Fruit fly (Drosophila melanogaster): Measurements from ENCODE around the gene 5-HT2B.

The 5-HT2B gene

DNA sequence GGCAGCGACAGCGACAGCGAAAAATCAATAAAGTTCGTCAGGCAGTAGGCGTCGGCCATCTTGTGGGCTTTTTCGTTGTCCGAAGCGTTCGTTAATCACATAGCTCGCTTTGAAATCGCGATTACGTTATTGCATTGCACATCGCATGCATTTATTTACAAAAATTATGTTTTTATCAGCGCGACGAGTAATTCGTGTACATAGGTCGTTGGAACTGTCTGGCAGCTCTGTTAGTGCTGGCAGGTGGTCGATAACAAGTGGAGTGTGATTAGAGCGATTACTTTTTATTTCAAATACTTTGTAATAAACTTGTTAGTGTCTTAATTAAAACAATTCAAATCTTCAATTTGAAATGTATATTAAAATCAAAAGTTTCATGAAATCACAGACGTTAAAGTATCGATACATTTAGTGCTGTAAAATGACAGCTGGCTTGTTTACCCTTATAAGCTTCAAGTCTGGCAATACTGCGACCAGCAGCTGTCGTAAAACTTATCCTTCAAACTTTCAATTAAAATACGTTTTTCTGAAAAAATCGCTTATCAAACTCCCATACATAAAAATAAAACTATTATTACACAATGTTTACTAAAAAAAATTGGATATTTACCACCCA lies 85.8 kb downstream of the 5-HT2B start, which contains the start of gene CG8032:
TSS of gene CG8032 (plus strand) at position 448 of the 616 bp plus-strand sequence.
- TF ChIP-seq ttk (optimal IDR thresholded peaks at IDR 0.05) (no peak), psq (optimal IDR thresholded peaks at IDR 0.05) (no peak), Sin3A (optimal IDR thresholded peaks at IDR 0.05) (no peak), Myc (optimal IDR thresholded peaks at IDR 0.05) (no peak), insv (optimal IDR thresholded peaks at IDR 0.05) (no peak), h (optimal IDR thresholded peaks at IDR 0.05) (no peak)

DNA sequence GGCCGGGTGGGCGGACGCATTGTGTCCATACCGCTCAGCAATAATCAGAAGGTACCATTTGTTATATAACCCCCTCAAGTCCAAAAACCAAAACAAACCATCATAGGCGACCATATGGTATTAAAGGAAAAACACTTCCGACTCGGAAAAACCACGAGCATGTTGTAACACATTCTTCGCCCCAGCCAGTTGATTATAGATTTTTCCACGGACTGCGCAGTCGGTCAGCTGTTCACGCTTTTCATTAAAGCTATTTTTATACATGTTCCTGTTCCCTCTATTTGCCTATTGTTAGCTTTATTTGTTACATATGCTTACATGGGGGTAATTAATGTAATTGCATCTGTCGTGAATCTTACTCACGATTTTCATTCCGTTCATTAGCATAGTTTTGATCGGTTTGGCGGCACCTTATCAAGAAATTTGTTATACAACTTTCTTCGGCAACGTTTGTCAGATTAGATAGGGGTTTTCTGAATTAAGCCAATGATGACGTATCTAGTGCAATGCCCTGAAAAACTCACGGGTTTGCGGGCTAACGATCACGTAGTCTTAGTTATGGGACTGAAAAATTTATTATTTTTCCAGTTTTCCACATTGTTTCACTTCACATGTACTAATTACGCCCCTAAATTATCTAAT lies 86.8 kb downstream of the 5-HT2B start:
- TF ChIP-seq h (optimal IDR thresholded peaks at IDR 0.05), result no peak
- no peak for TF ChIP-seq Sin3A (optimal IDR thresholded peaks at IDR 0.05)
- no peak for TF ChIP-seq insv (optimal IDR thresholded peaks at IDR 0.05)
- TF ChIP-seq psq (optimal IDR thresholded peaks at IDR 0.05), result no peak

DNA sequence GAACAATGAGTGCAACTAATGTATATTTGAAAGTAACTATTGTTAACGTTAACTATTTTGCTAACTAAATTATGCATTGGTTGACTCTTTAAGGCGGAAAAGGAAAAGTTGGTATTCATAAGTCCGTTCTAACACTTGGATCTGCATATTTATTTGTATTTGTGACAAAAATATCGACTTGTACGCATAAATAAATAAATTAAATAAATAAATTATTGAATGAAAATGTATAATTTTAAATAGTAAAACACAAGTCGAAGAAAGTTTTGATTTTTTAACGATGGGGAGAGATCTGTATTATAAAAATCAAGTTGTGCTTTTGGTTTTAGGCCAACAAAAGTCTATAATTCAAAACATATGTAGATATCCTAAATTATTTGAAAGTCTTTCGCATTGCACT lies 89.6 kb downstream of the 5-HT2B start, which contains the start of gene CG8036:
TSS of gene CG8036 (plus strand) at position 301 of the 400 bp plus-strand sequence.
- TF ChIP-seq insv (optimal IDR thresholded peaks at IDR 0.05) (no peak), psq (optimal IDR thresholded peaks at IDR 0.05) (no peak), h (optimal IDR thresholded peaks at IDR 0.05) (no peak), Myc (optimal IDR thresholded peaks at IDR 0.05) (no peak), Sin3A (optimal IDR thresholded peaks at IDR 0.05) (no peak), ttk (optimal IDR thresholded peaks at IDR 0.05) (no peak)

DNA sequence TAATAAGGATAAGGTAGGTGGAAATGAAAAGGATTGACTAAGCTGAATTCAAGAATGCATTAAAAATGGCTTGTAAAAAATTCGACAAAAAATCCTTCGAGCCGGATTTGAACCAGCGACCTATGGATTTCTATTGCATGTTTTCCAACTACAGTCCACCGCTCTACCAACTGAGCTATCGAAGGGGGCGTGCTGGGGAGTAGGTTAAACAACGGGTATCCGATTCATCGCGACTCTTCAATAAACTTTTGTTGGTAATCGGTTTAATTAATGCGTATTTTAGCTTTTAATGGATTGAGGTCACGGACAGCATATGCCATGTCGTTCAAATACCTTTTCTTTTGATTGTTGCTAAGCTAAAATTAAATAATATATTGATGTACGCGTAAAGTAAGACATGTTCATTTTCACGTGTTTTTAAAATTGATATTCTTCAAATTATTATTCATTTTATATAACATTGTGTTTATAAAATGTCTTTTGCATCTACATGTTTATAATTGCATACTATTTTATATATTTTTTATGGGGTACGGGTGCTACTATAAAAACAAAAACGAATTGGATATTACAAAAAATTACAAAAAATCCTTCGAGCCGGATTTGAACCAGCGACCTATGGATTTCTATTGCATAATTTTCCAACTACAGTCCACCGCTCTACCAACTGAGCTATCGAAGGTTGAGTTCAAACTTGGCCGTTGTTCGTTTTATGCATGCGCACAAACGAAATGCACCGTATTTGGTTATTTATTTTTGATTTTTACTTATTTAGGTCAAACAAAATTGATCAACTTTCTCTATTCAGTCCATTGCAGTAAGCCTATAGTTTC lies 90.2 kb downstream of the 5-HT2B start:
- TF ChIP-seq ttk (optimal IDR thresholded peaks at IDR 0.05), result no peak

DNA sequence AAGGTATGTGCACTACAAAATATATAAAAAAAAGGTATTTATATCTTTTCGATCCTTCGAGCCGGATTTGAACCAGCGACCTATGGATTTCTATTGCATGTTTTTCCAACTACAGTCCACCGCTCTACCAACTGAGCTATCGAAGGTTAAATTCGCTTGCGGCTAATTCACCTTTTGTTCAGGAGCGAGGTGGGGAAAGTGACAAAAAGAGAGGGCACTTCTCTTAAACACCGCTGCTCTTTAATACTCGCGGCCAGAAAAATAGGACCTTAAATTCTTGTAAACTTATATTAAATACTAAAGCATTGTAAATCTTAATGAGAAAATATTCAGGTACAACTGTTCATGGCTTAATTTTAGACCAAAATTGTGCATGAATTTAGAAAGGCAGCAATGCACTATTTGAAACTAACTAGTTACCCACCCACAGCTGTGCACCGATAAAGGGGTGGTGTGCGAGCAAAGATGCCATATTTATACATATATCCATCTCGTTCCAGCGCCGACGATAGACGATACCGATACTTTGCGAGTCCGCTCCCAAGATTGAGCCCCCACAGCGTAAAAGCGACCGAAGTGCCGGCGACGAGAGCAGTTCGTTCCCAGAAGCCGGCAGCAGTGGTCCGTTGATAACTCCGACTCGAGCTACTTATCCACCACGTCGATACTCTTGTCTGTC lies 91.2 kb downstream of the 5-HT2B start:
- no peak for TF ChIP-seq insv (optimal IDR thresholded peaks at IDR 0.05)
- TF ChIP-seq h (optimal IDR thresholded peaks at IDR 0.05), result no peak
- TF ChIP-seq psq (optimal IDR thresholded peaks at IDR 0.05), result no peak
- TF ChIP-seq Sin3A (optimal IDR thresholded peaks at IDR 0.05), result no peak
- TF ChIP-seq ttk (optimal IDR thresholded peaks at IDR 0.05), result no peak
- TF ChIP-seq Myc (optimal IDR thresholded peaks at IDR 0.05), result no peak

DNA sequence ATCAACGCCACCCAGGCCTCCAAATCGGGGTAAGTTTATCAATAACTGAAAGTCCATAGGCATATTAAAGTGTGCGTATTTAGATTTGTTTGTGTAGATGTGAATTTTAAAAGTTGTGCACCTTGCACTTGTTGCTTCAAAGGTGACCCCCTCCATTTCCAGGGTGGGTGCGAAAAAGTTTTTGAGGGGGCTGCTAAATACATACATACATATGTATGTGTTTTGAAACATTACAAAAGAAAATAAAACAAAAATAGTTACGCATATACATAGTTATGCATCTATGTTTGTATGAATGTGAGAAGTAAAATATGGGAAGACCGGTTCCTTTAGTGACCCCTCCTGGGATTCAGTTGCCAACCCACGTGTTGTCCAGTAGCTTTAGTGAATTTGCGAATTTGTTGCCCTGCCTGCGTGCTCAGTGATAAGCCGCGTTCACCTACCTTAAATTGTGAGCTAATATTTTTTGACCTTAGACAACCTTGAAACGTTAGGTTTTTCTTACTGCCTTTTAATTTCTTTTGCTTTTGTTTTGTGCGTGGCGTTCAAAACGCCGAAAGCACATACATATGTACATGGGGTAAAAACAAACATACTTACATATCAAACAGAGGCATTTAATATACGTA lies 92.0 kb downstream of the 5-HT2B start:
- TF ChIP-seq psq (optimal IDR thresholded peaks at IDR 0.05), result no peak
- TF ChIP-seq h (optimal IDR thresholded peaks at IDR 0.05), result no peak
- no peak for TF ChIP-seq ttk (optimal IDR thresholded peaks at IDR 0.05)
- TF ChIP-seq Myc (optimal IDR thresholded peaks at IDR 0.05), result no peak
- no peak for TF ChIP-seq insv (optimal IDR thresholded peaks at IDR 0.05)
- no peak for TF ChIP-seq Sin3A (optimal IDR thresholded peaks at IDR 0.05)

DNA sequence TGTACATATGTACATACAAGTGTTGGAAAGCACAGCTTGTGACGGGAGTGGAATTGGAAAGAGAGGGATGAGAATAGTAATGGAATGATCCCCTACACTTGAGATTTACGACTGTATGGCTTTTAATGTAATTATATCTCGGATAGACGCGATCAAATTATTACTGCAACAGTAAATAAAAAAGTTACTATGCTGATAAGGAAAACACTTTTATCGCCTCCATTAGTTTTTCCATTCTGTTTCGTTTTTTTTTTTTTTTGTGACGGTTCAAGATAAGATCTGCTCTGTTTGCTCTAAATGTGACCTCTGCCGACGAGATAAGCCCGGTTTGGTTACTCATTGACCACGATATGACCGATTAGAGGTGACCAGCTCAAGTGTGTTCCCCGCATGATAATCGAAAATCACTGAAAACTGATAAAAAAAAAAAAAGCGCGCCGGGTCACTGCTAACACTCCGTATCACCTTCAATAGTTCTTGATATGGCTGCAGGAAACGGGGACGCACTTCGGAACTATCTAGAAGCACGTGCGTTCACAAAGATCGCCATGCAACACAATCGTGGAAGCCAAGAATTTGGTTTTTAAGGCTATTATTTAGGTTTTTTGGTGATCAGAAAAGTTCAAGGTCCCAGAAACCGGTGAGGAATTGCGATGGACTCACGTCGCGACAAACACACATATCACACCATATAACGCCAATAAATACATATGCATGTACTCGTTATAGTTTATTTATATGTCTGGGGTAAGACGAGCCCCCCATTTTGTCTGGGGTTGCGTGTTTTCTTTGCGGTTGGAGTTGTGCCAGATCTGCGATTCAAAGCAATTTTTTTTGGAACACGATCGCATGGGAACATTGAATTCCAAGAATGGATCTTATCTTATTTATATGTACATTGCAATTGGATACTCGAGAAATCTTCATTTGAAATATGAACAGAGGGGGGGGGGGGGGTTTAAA lies 92.8 kb downstream of the 5-HT2B start, which contains the start of gene p:
TSS of gene p (minus strand) at position 156 of the 963 bp plus-strand sequence.
- TF ChIP-seq h (optimal IDR thresholded peaks at IDR 0.05) (no peak), ttk (optimal IDR thresholded peaks at IDR 0.05) (no peak), Sin3A (optimal IDR thresholded peaks at IDR 0.05) (no peak), insv (optimal IDR thresholded peaks at IDR 0.05) (no peak), psq (optimal IDR thresholded peaks at IDR 0.05) (no peak), Myc (optimal IDR thresholded peaks at IDR 0.05) (no peak)

DNA sequence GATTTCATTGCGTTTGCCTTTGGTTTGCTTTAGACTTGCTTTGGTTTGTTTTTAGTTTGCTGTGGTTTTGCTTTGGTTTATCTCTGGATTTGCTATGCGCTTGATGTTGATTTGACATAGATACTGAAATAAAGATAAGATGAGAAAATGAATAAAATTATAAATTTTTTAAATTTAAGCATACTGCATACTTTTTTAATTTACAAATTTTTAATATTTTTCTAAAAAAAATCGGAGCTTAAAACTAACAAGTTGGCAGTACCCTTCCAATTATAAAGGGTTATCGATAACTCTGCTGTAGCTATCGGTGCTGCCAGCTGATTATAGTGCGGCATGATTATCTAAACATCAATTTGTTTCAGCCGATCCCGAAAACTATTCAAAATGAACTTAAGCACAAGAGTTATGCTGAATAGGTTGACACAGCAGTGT lies 95.8 kb downstream of the 5-HT2B start, which contains the start of gene mRpL19:
TSS of gene mRpL19 (plus strand) at position 307 of the 432 bp plus-strand sequence.
- TF ChIP-seq Myc (optimal IDR thresholded peaks at IDR 0.05), result no peak
- TF ChIP-seq ttk (optimal IDR thresholded peaks at IDR 0.05), result no peak
- no peak for TF ChIP-seq h (optimal IDR thresholded peaks at IDR 0.05)
- TF ChIP-seq insv (optimal IDR thresholded peaks at IDR 0.05), result no peak
- TF ChIP-seq Sin3A (optimal IDR thresholded peaks at IDR 0.05), result no peak
- no peak for TF ChIP-seq psq (optimal IDR thresholded peaks at IDR 0.05)

DNA sequence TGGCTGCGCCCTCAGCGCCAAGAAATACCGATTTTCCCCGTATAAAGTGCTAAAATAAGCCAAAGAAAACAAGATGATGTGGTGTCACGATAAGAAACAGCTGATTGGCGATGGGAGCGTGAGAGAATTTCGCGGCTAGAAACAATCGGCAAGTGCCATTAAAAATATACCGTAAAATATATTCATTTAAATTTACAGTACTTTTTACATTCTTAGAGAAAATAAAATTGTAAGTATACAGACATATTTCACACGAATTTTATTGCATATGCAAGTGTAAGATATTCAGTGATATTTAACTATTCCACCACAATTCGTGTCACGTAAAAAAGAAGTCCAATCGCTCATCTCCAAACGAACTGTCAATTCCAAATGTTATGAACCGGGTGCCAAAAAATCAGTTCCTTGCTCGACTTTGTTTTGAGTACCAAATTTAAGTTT lies 98.6 kb downstream of the 5-HT2B start, which contains the start of the genes Unc50, CG11755 and CG8043:
TSS of gene Unc50 (minus strand) at position 54 of the 441 bp plus-strand sequence.
TSS of gene CG11755 (plus strand) at position 356 of the 441 bp plus-strand sequence.
TSS of gene CG8043 (plus strand) at position 356 of the 441 bp plus-strand sequence.
- no peak for TF ChIP-seq Sin3A (optimal IDR thresholded peaks at IDR 0.05)
- TF ChIP-seq insv (optimal IDR thresholded peaks at IDR 0.05), result no peak
- TF ChIP-seq h (optimal IDR thresholded peaks at IDR 0.05), result no peak
- no peak for TF ChIP-seq ttk (optimal IDR thresholded peaks at IDR 0.05)
- no peak for TF ChIP-seq Myc (optimal IDR thresholded peaks at IDR 0.05)
- no peak for TF ChIP-seq psq (optimal IDR thresholded peaks at IDR 0.05)
